Worm (Caenorhabditis elegans): ENCODE data around the gene gmpr-1.

ce11 chrV:4322706-4323105 lies 48.5 kb downstream of the gmpr-1 start, which contains the start of gene R02D1.2:
- TF ChIP-seq nhr-77 (tag; optimal IDR thresholded peaks at IDR 0.05) (no peak), ztf-11 (tag; optimal IDR thresholded peaks at IDR 0.05) (no peak), aha-1 (tag; optimal IDR thresholded peaks at IDR 0.05) (no peak), nhr-85 (tag) (no peak), nhr-20 (tag; optimal IDR thresholded peaks at IDR 0.05) (no peak), unc-62 (GFP tag; optimal IDR thresholded peaks at IDR 0.05) (no peak), ama-1 (optimal IDR thresholded peaks at IDR 0.05) (no peak), efl-1 (optimal IDR thresholded peaks at IDR 0.05) (no peak), efl-1 (GFP tag; optimal IDR thresholded peaks at IDR 0.05 in 1 of 2) (no peak), lsy-2 (tag; optimal IDR thresholded peaks at IDR 0.05) (no peak), pax-3 (tag; optimal IDR thresholded peaks at IDR 0.05) (no peak), ztf-4 (tag; optimal IDR thresholded peaks at IDR 0.05) (no peak), nhr-28 (tag; optimal IDR thresholded peaks at IDR 0.05) (no peak), snpc-4 (tag; optimal IDR thresholded peaks at IDR 0.05) (no peak)
